Fruit fly (Drosophila melanogaster) whole organism, embryonic: ENCODE data around the gene UQCR-14.

Experiments used
- Adf1 ChIP-seq: fragments of 200-800 bp; sonication (Bioruptor generic); IDR thresholded peaks from 2 replicates; pipeline ENCODE4 v1.3.6; 2022; ENCODE audit warnings: missing biosample characterization, missing genetic modification characterization
- CG1024 ChIP-seq: fragments of 200-800 bp; sonication (Bioruptor generic); IDR thresholded peaks from 2 replicates; pipeline ENCODE4 v1.3.6; 2022; ENCODE audit warnings: missing biosample characterization, missing genetic modification characterization
- CG11085 ChIP-seq: fragments of 200-800 bp; sonication (Bioruptor generic); IDR thresholded peaks from 2 replicates; pipeline ENCODE4 v1.3.6; 2022; ENCODE audit warnings: missing biosample characterization, missing genetic modification characterization
- CG11560 ChIP-seq: fragments of 200-800 bp; sonication (Bioruptor generic); IDR thresholded peaks from 3 replicates; pipeline ENCODE4 v1.3.6; 2022; ENCODE audit warnings: missing biosample characterization, missing genetic modification characterization
- CG13287 ChIP-seq: fragments of 200-800 bp; sonication (Bioruptor generic); IDR thresholded peaks from 2 replicates; pipeline ENCODE4 v1.3.6; 2022; ENCODE audit warnings: missing biosample characterization, missing genetic modification characterization; ENCODE audit not compliant: partially characterized antibody
- CG14441 ChIP-seq: fragments of 200-800 bp; sonication (Bioruptor generic); IDR thresholded peaks from 2 replicates; pipeline ENCODE4 v1.3.6; 2022; ENCODE audit warnings: missing biosample characterization, missing genetic modification characterization
- CG14710 ChIP-seq: fragments of 200-800 bp; sonication (Bioruptor generic); optimal IDR thresholded peaks from 3 replicates; lab custom pipeline; 2019; ENCODE audit warnings: missing biosample characterization, mild to moderate bottlenecking, missing genetic modification characterization, moderate library complexity
- CG16779 ChIP-seq: fragments of 200-800 bp; sonication (Bioruptor generic); IDR thresholded peaks from 2 replicates; pipeline ENCODE4 v1.3.6; 2022; ENCODE audit warnings: missing biosample characterization, missing genetic modification characterization
- CG16813 ChIP-seq: fragments of 200-800 bp; sonication (Bioruptor generic); IDR thresholded peaks from 3 replicates; pipeline ENCODE4 v1.3.6; 2022; ENCODE audit warnings: missing biosample characterization, missing genetic modification characterization; ENCODE audit not compliant: partially characterized antibody
- CG18764 ChIP-seq: fragments of 200-800 bp; sonication (Bioruptor generic); optimal IDR thresholded peaks from 3 replicates; lab custom pipeline; 2016; ENCODE audit warnings: missing biosample characterization, missing genetic modification characterization
- CG30020 ChIP-seq: fragments of 200-800 bp; optimal IDR thresholded peaks from 2 replicates; lab custom pipeline; 2019; ENCODE audit warnings: missing biosample characterization, mild to moderate bottlenecking, missing genetic modification characterization, moderate library complexity
- CG32532 ChIP-seq: fragments of 200-800 bp; sonication (Bioruptor generic); IDR thresholded peaks from 2 replicates; pipeline ENCODE4 v1.3.6; 2022; ENCODE audit warnings: missing biosample characterization, missing genetic modification characterization
- CG33557 ChIP-seq: fragments of 200-800 bp; sonication (Bioruptor generic); optimal IDR thresholded peaks from 2 replicates; lab custom pipeline; 2019; ENCODE audit warnings: missing biosample characterization, mild to moderate bottlenecking, missing genetic modification characterization, moderate library complexity
- CG34376 ChIP-seq: fragments of 200-800 bp; sonication (Bioruptor generic); optimal IDR thresholded peaks from 2 replicates; lab custom pipeline; 2018; ENCODE audit warnings: missing biosample characterization, mild to moderate bottlenecking, missing genetic modification characterization
- CG7556 ChIP-seq: fragments of 200-800 bp; sonication (Bioruptor generic); optimal IDR thresholded peaks from 2 replicates; lab custom pipeline; 2017; ENCODE audit warnings: missing biosample characterization, mild to moderate bottlenecking, missing genetic modification characterization
- CG8478 ChIP-seq: fragments of >200 bp; optimal IDR thresholded peaks from 2 replicates; lab custom pipeline; 2018
- CG9437 ChIP-seq: fragments of 200-800 bp; sonication (Bioruptor generic); optimal IDR thresholded peaks from 2 replicates; lab custom pipeline; 2018; ENCODE audit warnings: missing biosample characterization, mild to moderate bottlenecking, missing genetic modification characterization
- CG9727 ChIP-seq: fragments of 200-800 bp; sonication (Bioruptor generic); optimal IDR thresholded peaks from 3 replicates; lab custom pipeline; 2017; ENCODE audit warnings: missing biosample characterization, mild to moderate bottlenecking, missing genetic modification characterization
- Dp ChIP-seq: fragments of 200-800 bp; sonication (Bioruptor generic); optimal IDR thresholded peaks from 2 replicates; lab custom pipeline; 2018; ENCODE audit warnings: missing biosample characterization, mild to moderate bottlenecking, missing genetic modification characterization, moderate library complexity
- Fer3 ChIP-seq: fragments of 200-800 bp; sonication (Bioruptor generic); optimal IDR thresholded peaks from 2 replicates; lab custom pipeline; 2018; ENCODE audit warnings: missing biosample characterization, mild to moderate bottlenecking, missing genetic modification characterization, moderate library complexity
- GATAe ChIP-seq: fragments of 200-800 bp; sonication (Bioruptor generic); conservative IDR thresholded peaks from 2 replicates; pipeline ENCODE4 v1.3.6; 2022; ENCODE audit warnings: missing biosample characterization, missing genetic modification characterization
- HLH54F ChIP-seq: fragments of 200-800 bp; sonication (Bioruptor generic); optimal IDR thresholded peaks from 3 replicates; lab custom pipeline; 2016; ENCODE audit warnings: missing biosample characterization, missing genetic modification characterization
- HmgD ChIP-seq: fragments of 200-800 bp; sonication (Bioruptor generic); optimal IDR thresholded peaks from 3 replicates; lab custom pipeline; 2016; ENCODE audit warnings: missing biosample characterization, missing genetic modification characterization
- Hr3 ChIP-seq: fragments of 200-800 bp; sonication (Bioruptor generic); optimal IDR thresholded peaks from 3 replicates; lab custom pipeline; 2016; ENCODE audit warnings: missing biosample characterization, missing genetic modification characterization
- MESR4 ChIP-seq: fragments of 200-800 bp; sonication (Bioruptor generic); optimal IDR thresholded peaks from 2 replicates; lab custom pipeline; 2018; ENCODE audit warnings: missing biosample characterization, mild to moderate bottlenecking, missing genetic modification characterization, moderate library complexity
- Mad ChIP-seq: fragments of 200-800 bp; sonication (Bioruptor generic); optimal IDR thresholded peaks from 2 replicates; lab custom pipeline; 2016; ENCODE audit warnings: missing biosample characterization, missing genetic modification characterization
- NC2β ChIP-seq: fragments of 200-800 bp; sonication (Bioruptor generic); optimal IDR thresholded peaks from 2 replicates; lab custom pipeline; 2016; ENCODE audit warnings: missing biosample characterization, missing genetic modification characterization
- Neu2 ChIP-seq: fragments of 200-800 bp; sonication (Bioruptor generic); optimal IDR thresholded peaks from 3 replicates; lab custom pipeline; 2016; ENCODE audit warnings: missing biosample characterization, missing genetic modification characterization, borderline replicate concordance
- TFAM ChIP-seq: fragments of 200-800 bp; sonication (Bioruptor generic); optimal IDR thresholded peaks from 2 replicates; lab custom pipeline; 2017; ENCODE audit warnings: missing biosample characterization, missing genetic modification characterization, inconsistent platforms
- Xbp1 ChIP-seq: fragments of 200-800 bp; sonication (Bioruptor generic); optimal IDR thresholded peaks from 3 replicates; lab custom pipeline; 2016; ENCODE audit warnings: missing biosample characterization, mild to moderate bottlenecking, missing genetic modification characterization
- Xrp1 ChIP-seq: fragments of 200-800 bp; sonication (Bioruptor generic); IDR thresholded peaks from 2 replicates; pipeline ENCODE4 v1.3.6; 2022; ENCODE audit warnings: missing biosample characterization, missing genetic modification characterization
- al ChIP-seq: fragments of 200-800 bp; sonication (Bioruptor generic); IDR thresholded peaks from 2 replicates; pipeline ENCODE4 v1.3.6; 2022; ENCODE audit warnings: missing biosample characterization, missing genetic modification characterization
- bbx ChIP-seq: fragments of 200-800 bp; sonication (Bioruptor generic); IDR thresholded peaks from 2 replicates; pipeline ENCODE4 v1.3.6; 2022; ENCODE audit warnings: missing biosample characterization, missing genetic modification characterization; ENCODE audit not compliant: partially characterized antibody
- caup ChIP-seq: fragments of 200-800 bp; sonication (Bioruptor generic); optimal IDR thresholded peaks from 3 replicates; lab custom pipeline; 2017; ENCODE audit warnings: missing biosample characterization, mild to moderate bottlenecking, missing genetic modification characterization, moderate library complexity; ENCODE audit not compliant: severe bottlenecking
- ci ChIP-seq: fragments of 200-800 bp; sonication (Bioruptor generic); IDR thresholded peaks from 3 replicates; pipeline ENCODE4 v1.3.6; 2022; ENCODE audit warnings: missing biosample characterization, missing genetic modification characterization
- fd102C ChIP-seq: fragments of 200-800 bp; sonication (Bioruptor generic); optimal IDR thresholded peaks from 2 replicates; lab custom pipeline; 2018; ENCODE audit warnings: missing biosample characterization, mild to moderate bottlenecking, missing genetic modification characterization, moderate library complexity
- klu ChIP-seq: fragments of 200-800 bp; sonication (Bioruptor generic); IDR thresholded peaks from 2 replicates; pipeline ENCODE4 v1.3.6; 2022; ENCODE audit warnings: missing biosample characterization, missing genetic modification characterization
- lola ChIP-seq, 3 experiments: fragments of >200 bp in 2 of 3; fragments of 200-800 bp in 1 of 3; sonication (Bioruptor generic) in 1 of 3; optimal IDR thresholded peaks; 2 replicates each; lab custom pipeline; 2017 to 2019; ENCODE audit warnings: missing biosample characterization in 3 of 3, missing genetic modification characterization in 3 of 3, mild to moderate bottlenecking in 1 of 3, moderate library complexity in 1 of 3
- mam ChIP-seq: fragments of 200-800 bp; sonication (Bioruptor generic); optimal IDR thresholded peaks from 3 replicates; lab custom pipeline; 2016; ENCODE audit warnings: missing biosample characterization, missing genetic modification characterization
- nerfin-2 ChIP-seq: fragments of 200-800 bp; sonication (Bioruptor generic); IDR thresholded peaks from 2 replicates; pipeline ENCODE4 v1.3.6; 2022; ENCODE audit warnings: missing biosample characterization, missing genetic modification characterization; ENCODE audit not compliant: partially characterized antibody
- pros ChIP-seq: fragments of 200-800 bp; sonication (Bioruptor generic); optimal IDR thresholded peaks from 3 replicates; lab custom pipeline; 2019; ENCODE audit warnings: missing biosample characterization, mild to moderate bottlenecking, missing genetic modification characterization, moderate library complexity
- pzg ChIP-seq: fragments of 200-800 bp; sonication (Bioruptor generic); optimal IDR thresholded peaks from 3 replicates; lab custom pipeline; 2018; ENCODE audit warnings: missing biosample characterization, mild to moderate bottlenecking, missing genetic modification characterization, moderate library complexity
- ssp ChIP-seq: fragments of 200-800 bp; sonication (Bioruptor generic); IDR thresholded peaks from 2 replicates; pipeline ENCODE4 v1.3.6; 2022; ENCODE audit warnings: missing biosample characterization, missing genetic modification characterization
- tin ChIP-seq: fragments of 200-800 bp; sonication (Bioruptor generic); optimal IDR thresholded peaks from 3 replicates; lab custom pipeline; 2016; ENCODE audit warnings: missing biosample characterization, missing genetic modification characterization
- tio ChIP-seq: fragments of 200-800 bp; sonication (Bioruptor generic); optimal IDR thresholded peaks from 2 replicates; lab custom pipeline; 2017; ENCODE audit warnings: missing biosample characterization, missing genetic modification characterization, inconsistent platforms
- trh ChIP-seq: fragments of 200-800 bp; sonication (Bioruptor generic); optimal IDR thresholded peaks from 2 replicates; lab custom pipeline; 2016; ENCODE audit warnings: missing biosample characterization, missing genetic modification characterization
- twi ChIP-seq: fragments of 200-800 bp; optimal IDR thresholded peaks from 2 replicates; lab custom pipeline; 2019; ENCODE audit warnings: missing biosample characterization, mild to moderate bottlenecking, missing genetic modification characterization, moderate library complexity
- zfh1 ChIP-seq: fragments of 200-800 bp; sonication (Bioruptor generic); IDR thresholded peaks from 3 replicates; pipeline ENCODE4 v1.3.6; 2022; ENCODE audit warnings: missing biosample characterization, missing genetic modification characterization
- zfh2 ChIP-seq: fragments of 200-800 bp; sonication (Bioruptor generic); optimal IDR thresholded peaks from 2 replicates; lab custom pipeline; 2016; ENCODE audit warnings: missing biosample characterization, missing genetic modification characterization

UQCR-14 gene

dm6 chrX:16313078-16313875 is 27.2 kb downstream of the UQCR-14 start, which contains the start of the genes CG9915 and SWIP (continued):
- peak in 1 of 3 experiments; percentile 53 for TF ChIP-seq lola (GFP tag; optimal IDR thresholded peaks at IDR 0.05; lab: Kevin White, UChicago)
- TF ChIP-seq CG14710 = peak; percentile 40
- TF ChIP-seq nerfin-2 (GFP tag; lab: Robert Waterston, UW) = peak; percentile 77
- peak; percentile 26; the same call in 1 of the 2 replicates for TF ChIP-seq Xrp1 (GFP tag; lab: Robert Waterston, UW)
- peak; percentile 70 for TF ChIP-seq CG16813
- TF ChIP-seq CG32532 (GFP tag; lab: Robert Waterston, UW) = no peak
- TF ChIP-seq mam (GFP tag; lab: Kevin White, UChicago) = no peak
- TF ChIP-seq Adf1 (GFP tag; lab: Robert Waterston, UW) = no peak
- no peak for TF ChIP-seq MESR4 (GFP tag; lab: Kevin White, UChicago)
- peak; percentile 69 for TF ChIP-seq CG1024
- no peak for TF ChIP-seq Hr3 (GFP tag; lab: Kevin White, UChicago)
- TF ChIP-seq Dp (GFP tag; lab: Kevin White, UChicago) = peak; percentile 43
- TF ChIP-seq CG11085 (GFP tag; lab: Robert Waterston, UW) = no peak
- no peak for TF ChIP-seq GATAe (GFP tag; lab: Robert Waterston, UW)
- TF ChIP-seq tin (GFP tag; lab: Kevin White, UChicago) = no peak
- peak; percentile 47; the same call in 1 of the 2 replicates for TF ChIP-seq CG13287 (GFP tag; lab: Robert Waterston, UW)
- TF ChIP-seq ci (GFP tag; lab: Robert Waterston, UW) = 0 out of 3 replicates have a peak, but pooled peaks have one; percentile 25
- no peak for TF ChIP-seq zfh1 (GFP tag; lab: Robert Waterston, UW)
- TF ChIP-seq tio (GFP tag; lab: Kevin White, UChicago) = no peak
- no peak for TF ChIP-seq CG8478 (lab: Kevin White, UChicago)
- TF ChIP-seq TFAM (GFP tag; lab: Kevin White, UChicago) = no peak
- peak; percentile 22 for TF ChIP-seq CG9727 (GFP tag; lab: Kevin White, UChicago)
- no peak for TF ChIP-seq al (GFP tag; lab: Robert Waterston, UW)
- no peak for TF ChIP-seq Mad (GFP tag; lab: Kevin White, UChicago)
- peak; percentile 27 for TF ChIP-seq pzg (GFP tag; lab: Kevin White, UChicago)
- no peak for TF ChIP-seq klu (GFP tag; lab: Robert Waterston, UW)
- TF ChIP-seq CG18764 (GFP tag; lab: Kevin White, UChicago) = peak; percentile 100
- TF ChIP-seq Xbp1 (GFP tag; lab: Kevin White, UChicago) = peak; percentile 16
- TF ChIP-seq CG7556 (GFP tag; lab: Kevin White, UChicago) = no peak
- no peak for TF ChIP-seq ssp (GFP tag; lab: Robert Waterston, UW)
- TF ChIP-seq CG9437 = peak; percentile 4
- no peak for TF ChIP-seq zfh2 (GFP tag; lab: Kevin White, UChicago)
- no peak for TF ChIP-seq CG16779 (GFP tag; lab: Robert Waterston, UW)
- TF ChIP-seq CG14441 (GFP tag; lab: Robert Waterston, UW) = no peak
- peak; percentile 71 for TF ChIP-seq bbx (GFP tag; lab: Robert Waterston, UW)

- TF ChIP-seq CG34376 (GFP tag; lab: Kevin White, UChicago) (peak; percentile 66), caup (GFP tag; lab: Kevin White, UChicago) (no peak), CG30020 (tag; lab: Kevin White, UChicago) (peak; percentile 79), Neu2 (GFP tag; lab: Kevin White, UChicago) (no peak), NC2β (GFP tag; lab: Kevin White, UChicago) (no peak), fd102C (GFP tag; lab: Kevin White, UChicago) (no peak), Fer3 (no peak), HLH54F (GFP tag; lab: Kevin White, UChicago) (no peak), twi (tag; lab: Kevin White, UChicago) (peak; percentile 78), HmgD (GFP tag; lab: Kevin White, UChicago) (no peak), pros (GFP tag; lab: Kevin White, UChicago) (no peak), CG11560 (tag; lab: Robert Waterston, UW) (no peak), trh (GFP tag; lab: Kevin White, UChicago) (no peak), CG33557 (peak; percentile 4)
Observed at dm6 chrX:16318858-16319557, 32.9 kb downstream of the UQCR-14 start.
